Worm (Caenorhabditis elegans) whole organism, L2 larva: ENCODE data around the gene F19B6.3.

Experiments
- nhr-12 ChIP-seq: fragments of 150-350 bp; optimal IDR thresholded peaks from 2 replicates; lab custom pipeline; 2014; ENCODE audit warnings: missing biosample characterization, missing genetic modification characterization
- nhr-237 ChIP-seq: fragments of 150-350 bp; optimal IDR thresholded peaks from 2 replicates; lab custom pipeline; 2014; ENCODE audit warnings: missing biosample characterization, missing genetic modification characterization
- nhr-77 ChIP-seq: fragments of 150-350 bp; optimal IDR thresholded peaks from 2 replicates; lab custom pipeline; 2014; ENCODE audit warnings: missing biosample characterization, missing genetic modification characterization

- TF ChIP-seq nhr-12, result no peak
- no peak for TF ChIP-seq nhr-77 (tag; lab: Kevin White, UChicago)
- TF ChIP-seq nhr-237, result no peak
These were observed 24.1 kb upstream of the F19B6.3 start for ce11 chrIV:12302885-12303284.
